Fruit fly (Drosophila melanogaster): Measurements from ENCODE around the gene Tsp26A.

Gene Tsp26A

dm6 chr2L:5986094-5986493, 13.9 kb upstream of the Tsp26A start, which contains the start of gene ifc (continued):
- TF ChIP-seq onecut (GFP tag; IDR thresholded peaks at IDR 0.05) (no peak; the same call in none of the 2 replicates), CG5953 (GFP tag; IDR thresholded peaks at IDR 0.05) (no peak), Hr39 (optimal IDR thresholded peaks at IDR 0.05) (no peak), da (GFP tag; optimal IDR thresholded peaks at IDR 0.05) (no peak), sima (GFP tag; optimal IDR thresholded peaks at IDR 0.05) (no peak), CHES-1-like (GFP tag; optimal IDR thresholded peaks at IDR 0.05) (peak; percentile 76), CG18262 (tag; optimal IDR thresholded peaks at IDR 0.05) (peak; percentile 50), CG12219 (GFP tag; optimal IDR thresholded peaks at IDR 0.05) (peak; percentile 5), CG13123 (GFP tag; optimal IDR thresholded peaks at IDR 0.05) (peak; percentile 51), ato (GFP tag; IDR thresholded peaks at IDR 0.05; ENCODE audit: partially characterized antibody) (no peak), CG4424 (GFP tag; optimal IDR thresholded peaks at IDR 0.05) (peak; percentile 51), ken (GFP tag; IDR thresholded peaks at IDR 0.05) (no peak), row (GFP tag; IDR thresholded peaks at IDR 0.05) (no peak), so (GFP tag; IDR thresholded peaks at IDR 0.05) (no peak), Awh (GFP tag; IDR thresholded peaks at IDR 0.05) (no peak), stwl (tag; optimal IDR thresholded peaks at IDR 0.05) (peak; percentile 92), CG2202 (tag; optimal IDR thresholded peaks at IDR 0.05) (no peak), CG16863 (GFP tag; optimal IDR thresholded peaks at IDR 0.05) (peak; percentile 25), CG15269 (tag; optimal IDR thresholded peaks at IDR 0.05) (peak; percentile 61), zf30C (GFP tag; optimal IDR thresholded peaks at IDR 0.05) (peak; percentile 8), gcm (GFP tag; optimal IDR thresholded peaks at IDR 0.05) (no peak), dmrt11E (tag; optimal IDR thresholded peaks at IDR 0.05) (peak; percentile 32), Lhr (GFP tag; optimal IDR thresholded peaks at IDR 0.05) (peak; percentile 93), CG3847 (GFP tag; IDR thresholded peaks at IDR 0.05) (no peak), CG4404 (GFP tag; IDR thresholded peaks at IDR 0.05) (no peak), CG11247 (GFP tag; IDR thresholded peaks at IDR 0.05) (no peak), CG6813 (GFP tag; optimal IDR thresholded peaks at IDR 0.05) (no peak), CG13775 (GFP tag; optimal IDR thresholded peaks at IDR 0.05) (peak; percentile 59), CG10979 (tag; optimal IDR thresholded peaks at IDR 0.05) (peak; percentile 36), Adf1 (GFP tag; IDR thresholded peaks at IDR 0.05) (no peak), Taf1 (GFP tag; IDR thresholded peaks at IDR 0.05) (no peak), ham (GFP tag; IDR thresholded peaks at IDR 0.05) (no peak), B-H2 (GFP tag; optimal IDR thresholded peaks at IDR 0.05) (peak; percentile 76), nau (GFP tag; optimal IDR thresholded peaks at IDR 0.05) (no peak), CG2116 (GFP tag; optimal IDR thresholded peaks at IDR 0.05) (peak; percentile 69), Max (GFP tag; optimal IDR thresholded peaks at IDR 0.05) (peak; percentile 50), CG9437 (GFP tag; optimal IDR thresholded peaks at IDR 0.05) (no peak), sug (tag; optimal IDR thresholded peaks at IDR 0.05) (peak; percentile 60), CG6791 (GFP tag; IDR thresholded peaks at IDR 0.05; ENCODE audit: partially characterized antibody) (no peak), phol (tag; optimal IDR thresholded peaks at IDR 0.05) (peak; percentile 77), cas (GFP tag; IDR thresholded peaks at IDR 0.05) (no peak), tup (GFP tag; optimal IDR thresholded peaks at IDR 0.05) (no peak), Fer2 (tag; optimal IDR thresholded peaks at IDR 0.05) (peak; percentile 10), Xrp1 (GFP tag; IDR thresholded peaks at IDR 0.05) (no peak), chm (GFP tag; IDR thresholded peaks at IDR 0.05) (no peak), CG5180 (GFP tag; optimal IDR thresholded peaks at IDR 0.05) (no peak), Bgb (GFP tag; IDR thresholded peaks at IDR 0.05; ENCODE audit: partially characterized antibody) (no peak), fd64A (GFP tag; optimal IDR thresholded peaks at IDR 0.05) (no peak), Mad (GFP tag; optimal IDR thresholded peaks at IDR 0.05) (peak; percentile 51), ash1 (GFP tag; optimal IDR thresholded peaks at IDR 0.05) (peak; percentile 23), az2 (GFP tag; optimal IDR thresholded peaks at IDR 0.05) (peak; percentile 37)
